Fruit fly (Drosophila melanogaster): ENCODE measurements around the gene CG4678.

dm6 chrX:16660632-16661031 is 35.3 kb upstream of the CG4678 start:
- TF ChIP-seq fru (GFP tag; optimal IDR thresholded peaks at IDR 0.05), result no peak
- no peak for TF ChIP-seq Myc (optimal IDR thresholded peaks at IDR 0.05)
- TF ChIP-seq h (GFP tag; optimal IDR thresholded peaks at IDR 0.05), result no peak
- no peak for TF ChIP-seq woc (GFP tag; optimal IDR thresholded peaks at IDR 0.05)
- TF ChIP-seq psq (GFP tag; optimal IDR thresholded peaks at IDR 0.05), result no peak
- no peak for TF ChIP-seq usp (GFP tag; optimal IDR thresholded peaks at IDR 0.05)
- TF ChIP-seq Vsx2 (GFP tag; optimal IDR thresholded peaks at IDR 0.05; ENCODE audit: partially characterized antibody), result no peak
- no peak for TF ChIP-seq Hr78 (GFP tag; optimal IDR thresholded peaks at IDR 0.05)
- TF ChIP-seq dmrt93B (GFP tag; optimal IDR thresholded peaks at IDR 0.05), result no peak
- no peak for TF ChIP-seq dsf (GFP tag; optimal IDR thresholded peaks at IDR 0.05; ENCODE audit: borderline replicate concordance)
- TF ChIP-seq Rel (GFP tag; optimal IDR thresholded peaks at IDR 0.05), result no peak
- no peak for TF ChIP-seq Rel (tag; optimal IDR thresholded peaks at IDR 0.05)
- TF ChIP-seq jim (GFP tag; optimal IDR thresholded peaks at IDR 0.05), result no peak
- TF ChIP-seq N (GFP tag; optimal IDR thresholded peaks at IDR 0.05), result no peak
- TF ChIP-seq pan (optimal IDR thresholded peaks at IDR 0.05), result no peak

All from whole organism, wandering third instar larva.